Fruit fly (Drosophila melanogaster): ENCODE data around the gene FucTD.

The FucTD gene

dm6 chr3L:1464465-1464864 lies 48.4 kb downstream of the FucTD start (continued):
- TF ChIP-seq salr (GFP tag; optimal IDR thresholded peaks at IDR 0.05) (peak in 1 of 2 experiments; percentile 12), CG6276 (GFP tag; optimal IDR thresholded peaks at IDR 0.05) (peak; percentile 50), lz (GFP tag; optimal IDR thresholded peaks at IDR 0.05) (peak; percentile 38), CG3919 (GFP tag; optimal IDR thresholded peaks at IDR 0.05) (peak; percentile 50), Eip75B (GFP tag; optimal IDR thresholded peaks at IDR 0.05) (peak; percentile 9), Hr39 (GFP tag; optimal IDR thresholded peaks at IDR 0.05) (peak; percentile 33), CG8119 (GFP tag; IDR thresholded peaks at IDR 0.05) (peak; percentile 76), Blimp-1 (GFP tag; optimal IDR thresholded peaks at IDR 0.05) (no peak), CG7368 (GFP tag; optimal IDR thresholded peaks at IDR 0.05) (peak; percentile 5), Sox14 (GFP tag; optimal IDR thresholded peaks at IDR 0.05) (peak; percentile 42), CG1621 (tag; optimal IDR thresholded peaks at IDR 0.05) (peak; percentile 10), CG15336 (GFP tag; IDR thresholded peaks at IDR 0.05) (peak; percentile 68), CG3032 (tag; optimal IDR thresholded peaks at IDR 0.05) (peak; percentile 46), CG6808 (GFP tag; optimal IDR thresholded peaks at IDR 0.05) (peak; percentile 20), CG10669 (GFP tag; optimal IDR thresholded peaks at IDR 0.05) (peak; percentile 17)

Measured in whole organism, prepupa.